Worm (Caenorhabditis elegans): ENCODE results near the gene crt-1.

DNA sequence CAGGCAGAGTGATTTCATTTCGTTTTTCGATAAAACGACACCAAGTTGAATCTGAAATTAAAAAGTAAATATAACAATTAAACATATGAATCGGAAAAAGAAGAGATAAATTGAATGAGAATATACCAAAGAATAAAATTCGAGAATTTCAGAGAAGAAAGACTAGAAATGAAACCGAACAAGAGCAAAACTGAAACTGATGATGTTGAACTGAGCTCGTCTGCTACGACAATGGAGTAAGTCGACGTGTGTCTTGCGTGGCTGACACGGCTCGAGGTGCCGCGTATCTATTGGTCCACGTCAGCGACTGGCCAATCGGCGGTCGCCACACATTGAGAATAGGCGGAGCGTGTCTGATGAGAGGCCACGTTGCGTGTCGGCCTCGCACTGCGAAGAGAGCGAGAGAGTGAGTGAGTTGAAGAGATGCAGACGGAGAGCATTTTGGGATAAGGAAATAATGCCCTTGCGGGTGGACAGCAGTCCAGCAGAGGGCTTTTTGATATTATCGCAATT is at the start of gene crt-1:
- TF ChIP-seq blmp-1 (tag; optimal IDR thresholded peaks at IDR 0.05; ENCODE audit: insufficient read depth) (no peak), unc-39 (tag; optimal IDR thresholded peaks at IDR 0.05) (no peak), ama-1 (optimal IDR thresholded peaks at IDR 0.05) (peak; percentile 79), nhr-77 (tag; optimal IDR thresholded peaks at IDR 0.05) (peak; percentile 58), R02D3.7 (tag; optimal IDR thresholded peaks at IDR 0.05) (peak; percentile 56), unc-55 (GFP tag; optimal IDR thresholded peaks at IDR 0.05) (peak; percentile 79), ceh-82 (tag; optimal IDR thresholded peaks at IDR 0.05) (peak; percentile 40), skn-1 (tag; optimal IDR thresholded peaks at IDR 0.05) (peak; percentile 61), lsy-2 (tag; optimal IDR thresholded peaks at IDR 0.05) (peak; percentile 89 to 95), elt-3 (tag; optimal IDR thresholded peaks at IDR 0.05) (no peak), alr-1 (tag; optimal IDR thresholded peaks at IDR 0.05) (no peak), lin-39 (tag; optimal IDR thresholded peaks at IDR 0.05) (no peak), nhr-11 (tag; optimal IDR thresholded peaks at IDR 0.05) (no peak)

Measured in whole organism, L2 larva.